Fruit fly (Drosophila melanogaster) whole organism, larva: Measurements from ENCODE around the gene Nelf-E.

Source experiments
- noc ChIP-seq: fragments of 200-800 bp; sonication (Bioruptor generic); optimal IDR thresholded peaks from 3 replicates; lab custom pipeline; 2019; ENCODE audit warnings: missing biosample characterization, mild to moderate bottlenecking, missing genetic modification characterization, moderate library complexity

Gene Nelf-E

DNA sequence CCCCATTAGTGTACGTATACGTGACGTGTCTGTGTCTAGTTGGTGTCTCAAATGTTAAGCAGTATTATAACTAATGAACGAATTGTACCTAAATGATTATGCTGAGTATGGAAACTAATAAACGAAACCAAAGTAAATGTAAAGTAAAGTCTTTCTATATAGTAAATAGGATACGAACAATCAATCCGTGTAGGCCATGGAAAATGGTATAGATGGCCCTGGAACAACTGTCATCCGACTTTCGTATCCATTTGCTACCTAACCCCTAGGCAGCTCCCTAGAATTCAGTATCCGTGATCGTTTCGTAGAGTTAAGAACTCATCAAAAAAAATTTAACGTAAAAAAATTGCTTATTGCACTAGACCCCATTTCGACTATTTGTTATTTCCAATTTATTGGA lies 16.3 kb upstream of the Nelf-E start, which contains the start of gene S-Lap1:
TSS of gene S-Lap1 (plus strand) at position 301 of the 400 bp plus-strand sequence.
- no peak for TF ChIP-seq noc (tag; lab: Kevin White, UChicago)

DNA sequence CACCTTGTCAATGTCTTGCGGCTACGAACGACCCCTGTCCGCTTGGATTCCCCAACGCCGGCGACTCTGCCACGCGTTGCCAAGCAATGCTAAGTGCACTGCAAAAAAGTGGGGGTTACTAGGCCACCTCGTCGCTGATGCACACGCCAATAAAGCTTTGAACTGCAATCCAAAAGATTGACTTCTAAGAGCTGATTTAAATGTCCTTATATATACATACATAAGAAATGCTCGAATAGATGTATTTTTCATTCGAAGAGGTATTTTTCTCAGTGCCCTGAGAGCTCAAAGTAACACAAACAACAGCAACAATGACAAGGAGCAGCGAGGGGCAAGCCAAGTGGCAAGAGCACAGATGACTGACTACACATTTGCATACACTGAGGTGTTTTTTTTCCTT lies 6.8 kb upstream of the Nelf-E start:
- TF ChIP-seq noc (tag; lab: Kevin White, UChicago) = no peak

DNA sequence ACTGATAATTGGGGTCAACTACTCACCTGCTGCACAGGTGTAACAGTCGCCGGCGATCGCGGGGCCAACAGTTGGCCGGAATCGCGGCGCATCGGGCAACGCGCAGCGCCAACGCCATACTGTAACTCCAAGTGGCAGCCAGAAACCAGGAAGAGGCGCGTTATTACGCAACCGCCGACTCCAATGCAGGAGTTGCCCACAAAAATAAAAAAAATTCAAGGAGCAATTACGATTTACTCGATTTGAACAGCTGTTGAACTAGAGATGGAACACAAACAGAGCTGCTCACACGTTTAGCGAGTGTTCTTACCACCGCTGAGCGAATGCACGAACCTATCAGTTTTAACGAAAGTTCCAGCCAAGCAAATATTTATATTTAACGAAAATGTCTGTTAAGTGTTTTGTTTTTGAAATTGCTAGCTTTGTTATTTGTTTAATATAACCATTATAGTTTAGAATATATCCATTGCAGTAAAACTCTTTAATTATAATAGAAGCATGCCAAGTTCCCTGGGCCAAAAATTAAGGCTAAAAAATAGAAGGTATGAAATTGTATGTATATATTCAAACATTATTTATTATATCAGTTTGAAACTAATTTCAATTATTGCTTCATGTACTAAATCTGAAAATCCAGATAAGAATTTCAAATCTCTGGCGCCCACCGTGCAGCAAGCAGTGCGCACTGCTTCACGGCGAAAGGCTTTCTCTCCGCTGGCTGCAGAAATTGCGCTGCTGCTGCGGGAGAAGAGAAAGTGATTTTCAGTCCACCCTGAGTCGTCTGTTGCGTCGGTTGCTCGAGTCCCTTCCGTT lies 3.4 kb upstream of the Nelf-E start, which contains the start of the genes CG5989 and CG6282:
TSS of gene CG5989 (minus strand) at position 270 of the 813 bp plus-strand sequence.
TSS of gene CG6282 (plus strand) at position 778 of the 813 bp plus-strand sequence.
- TF ChIP-seq noc (tag; lab: Kevin White, UChicago) = no peak

DNA sequence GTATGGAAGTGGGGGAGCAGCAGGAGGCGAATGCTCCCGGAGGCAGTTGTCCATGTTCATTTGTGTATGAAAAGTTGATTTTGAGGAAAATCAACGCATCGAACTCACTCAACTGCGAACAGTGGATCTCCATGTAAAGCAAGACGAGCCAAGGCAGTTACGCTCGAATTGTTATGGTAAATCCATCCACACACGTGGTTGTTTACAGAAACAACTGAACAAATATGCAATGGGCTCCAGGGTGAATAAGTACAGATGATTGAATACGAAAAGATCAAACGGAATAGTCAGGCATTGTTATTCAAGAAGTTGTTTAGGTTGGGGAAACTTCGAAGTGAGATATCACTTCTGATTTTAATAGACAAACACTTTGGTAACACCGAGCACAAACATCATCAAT lies 16.6 kb downstream of the Nelf-E start:
- no peak for TF ChIP-seq noc (tag; lab: Kevin White, UChicago)

DNA sequence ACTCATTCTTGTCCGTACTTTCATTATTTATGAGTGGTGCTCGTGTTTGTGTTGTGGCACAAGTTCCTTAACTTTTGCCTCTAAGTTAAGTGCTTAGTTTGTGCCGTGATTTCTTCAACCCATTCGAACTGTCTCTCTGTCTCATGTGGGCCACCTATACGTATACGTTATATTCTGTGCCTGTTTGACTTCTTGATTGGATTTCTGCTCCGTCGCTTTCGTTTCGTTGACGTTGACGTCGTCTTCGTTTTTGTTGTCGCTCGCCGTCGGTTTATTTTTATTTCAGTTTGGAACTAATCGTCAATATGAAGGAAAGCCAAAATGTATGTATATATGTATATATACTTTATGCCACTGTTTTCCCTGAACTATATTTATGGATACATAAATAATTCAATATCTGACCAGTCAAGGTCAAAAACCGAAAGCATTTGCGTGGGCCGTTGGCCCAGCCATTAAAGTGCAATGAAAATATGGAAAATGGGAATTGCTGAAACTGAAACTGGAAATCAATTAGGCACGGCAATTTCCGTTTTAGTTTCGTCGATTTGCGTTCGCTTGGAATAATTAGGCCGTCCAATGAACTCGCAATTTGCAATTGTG lies 18.5 kb downstream of the Nelf-E start:
- no peak for TF ChIP-seq noc (tag; lab: Kevin White, UChicago)

DNA sequence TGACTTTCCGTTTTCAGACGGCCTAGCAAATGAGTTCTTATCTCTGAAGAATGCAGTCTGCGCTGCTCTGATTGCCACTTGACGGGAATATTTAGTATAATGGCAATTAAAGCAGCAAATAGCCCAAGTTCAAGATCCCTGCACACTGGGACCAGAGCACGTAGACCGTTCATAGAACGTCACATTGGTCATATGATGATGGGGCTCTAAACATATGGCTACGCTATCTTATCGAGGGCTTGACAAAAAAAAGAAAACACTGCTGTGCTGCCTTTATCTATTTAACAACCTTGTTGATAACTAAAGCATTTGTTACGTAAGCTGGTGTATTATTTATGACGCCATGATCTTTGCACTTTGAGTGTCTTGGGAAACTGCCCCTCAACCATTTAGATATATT lies 19.9 kb downstream of the Nelf-E start:
- TF ChIP-seq noc (tag; lab: Kevin White, UChicago) = peak; percentile 37

DNA sequence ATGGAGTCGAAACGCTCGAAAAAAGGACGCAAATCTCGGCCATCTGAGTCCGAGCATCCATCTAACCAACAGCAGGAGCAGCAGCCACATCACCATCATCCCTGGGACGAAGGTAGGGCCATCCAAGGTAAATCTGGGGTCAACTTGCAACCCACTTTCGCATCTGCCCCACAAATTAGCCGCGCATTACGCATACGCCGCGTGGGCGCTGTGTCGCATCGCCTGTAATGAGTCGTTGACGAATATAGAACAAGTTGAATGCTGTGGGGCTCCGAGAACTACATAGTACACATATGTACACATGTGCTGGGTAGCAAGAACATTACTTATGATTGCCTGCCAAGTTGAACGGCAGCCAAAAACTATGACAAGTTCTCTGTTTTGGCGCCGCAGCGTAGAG lies 21.2 kb downstream of the Nelf-E start:
- TF ChIP-seq noc (tag; lab: Kevin White, UChicago) = no peak

DNA sequence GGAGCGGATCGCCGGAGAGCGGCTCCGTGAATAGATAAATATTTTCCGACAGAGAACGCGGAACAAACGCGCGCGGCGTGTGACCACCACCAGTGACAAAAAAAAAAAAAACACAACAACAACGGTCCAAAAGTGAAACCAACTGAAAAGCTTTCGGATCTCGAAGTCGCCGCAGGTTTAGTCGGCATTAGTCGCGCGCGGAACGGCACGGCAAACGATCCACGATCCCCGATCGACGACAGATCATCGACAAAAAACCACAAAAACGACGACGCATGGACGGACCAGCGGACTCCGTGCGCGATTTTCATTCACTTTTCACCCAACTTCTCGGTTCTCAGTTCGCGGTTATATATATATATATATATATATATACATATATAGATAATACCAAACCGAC lies 22.2 kb downstream of the Nelf-E start:
- TF ChIP-seq noc (tag; lab: Kevin White, UChicago) = no peak

DNA sequence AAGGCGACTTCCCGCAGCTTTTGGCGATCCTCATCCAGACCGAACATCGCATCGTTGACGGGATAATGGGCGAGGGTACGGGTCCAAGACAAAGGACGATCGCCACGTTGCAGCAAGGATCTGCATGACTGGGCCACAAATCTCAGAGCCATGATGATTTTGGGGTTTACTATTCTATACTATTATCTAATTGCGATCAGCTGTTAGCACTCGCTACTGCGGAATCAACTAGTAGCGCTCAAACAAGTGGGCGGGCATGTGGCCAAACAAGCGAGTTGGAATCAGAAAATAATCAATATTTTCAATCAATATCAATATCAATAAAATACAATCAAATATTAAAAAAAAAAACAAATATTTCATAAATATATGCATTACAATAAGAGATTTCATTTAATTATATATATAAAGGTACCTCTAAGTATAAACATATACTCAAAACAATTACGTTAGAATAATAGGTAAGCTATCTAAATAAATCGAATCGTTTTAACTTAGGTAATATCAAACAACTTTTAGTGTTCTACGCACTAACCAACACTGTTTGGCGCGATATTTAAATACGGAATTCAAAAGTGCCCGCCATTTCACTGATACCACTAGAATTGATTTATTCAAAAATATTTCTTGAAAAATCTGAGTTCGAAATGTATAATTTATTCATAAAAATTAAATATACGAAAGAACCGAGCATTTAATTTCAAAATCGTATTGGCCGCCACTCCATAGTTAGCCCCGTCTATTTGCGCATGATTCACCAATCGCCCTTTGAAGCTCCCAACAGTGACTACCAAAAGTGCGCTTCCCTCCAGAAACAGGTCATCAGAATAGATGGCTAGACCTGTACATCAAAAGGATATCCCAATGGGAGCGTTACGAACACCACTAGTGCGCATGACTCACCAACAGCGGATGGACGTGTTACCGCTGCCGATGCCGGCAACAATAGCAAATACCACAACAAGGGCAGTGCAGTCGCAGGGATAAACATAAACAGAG lies 24.5 kb downstream of the Nelf-E start, which contains the start of the genes CG6638 and CG43078:
TSS of gene CG6638 (minus strand) at position 235 of the 999 bp plus-strand sequence.
TSS of gene CG43078 (plus strand) at position 965 of the 999 bp plus-strand sequence.
- TF ChIP-seq noc (tag; lab: Kevin White, UChicago) = no peak

DNA sequence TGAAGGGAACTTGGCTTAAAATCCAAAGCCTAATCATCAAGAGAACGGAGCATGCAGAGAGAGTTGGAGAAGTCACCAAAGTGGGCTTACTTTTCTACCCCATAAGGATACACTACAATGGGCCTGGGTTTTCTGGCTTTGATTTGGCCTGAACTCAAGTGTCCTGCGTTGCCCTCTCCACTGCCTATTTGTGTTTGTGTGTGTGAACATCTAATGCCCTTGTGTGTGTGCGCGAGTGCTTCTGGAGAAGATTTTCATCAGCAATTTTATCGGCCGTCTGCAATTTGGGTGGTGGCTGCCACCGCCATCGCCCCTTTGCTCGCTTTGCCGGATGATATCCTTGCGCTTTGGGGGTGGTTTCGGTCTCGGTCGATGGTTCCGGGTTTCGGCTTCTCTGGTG lies 40.0 kb downstream of the Nelf-E start:
- no peak for TF ChIP-seq noc (tag; lab: Kevin White, UChicago)

DNA sequence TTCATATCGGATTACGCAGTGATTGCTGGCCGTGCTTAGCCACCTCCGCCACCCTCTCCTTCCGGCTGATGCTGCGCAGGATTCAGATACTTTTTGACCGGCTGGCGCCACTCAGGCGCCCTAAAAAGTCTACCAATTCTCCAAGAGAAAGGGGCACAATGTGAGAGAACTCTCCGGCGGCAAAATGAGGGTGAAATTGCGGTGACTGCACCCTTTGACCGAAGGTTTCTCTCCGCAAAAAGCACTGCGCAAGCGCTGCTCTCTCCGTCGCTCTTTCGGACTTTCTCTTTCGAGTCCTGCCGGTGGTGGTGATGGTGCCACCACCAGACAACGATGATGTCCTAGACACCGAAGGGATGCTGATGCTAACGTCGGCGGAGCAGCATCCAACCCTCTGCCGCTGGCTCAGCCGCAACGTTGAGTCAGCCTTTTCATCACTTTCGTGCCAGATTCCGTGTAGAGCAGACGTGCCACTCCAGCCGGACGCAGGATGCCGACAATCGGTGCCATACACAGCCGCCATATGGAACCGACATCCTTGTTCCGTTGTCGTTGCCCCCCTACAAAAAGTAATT lies 40.8 kb downstream of the Nelf-E start:
- no peak for TF ChIP-seq noc (tag; lab: Kevin White, UChicago)

DNA sequence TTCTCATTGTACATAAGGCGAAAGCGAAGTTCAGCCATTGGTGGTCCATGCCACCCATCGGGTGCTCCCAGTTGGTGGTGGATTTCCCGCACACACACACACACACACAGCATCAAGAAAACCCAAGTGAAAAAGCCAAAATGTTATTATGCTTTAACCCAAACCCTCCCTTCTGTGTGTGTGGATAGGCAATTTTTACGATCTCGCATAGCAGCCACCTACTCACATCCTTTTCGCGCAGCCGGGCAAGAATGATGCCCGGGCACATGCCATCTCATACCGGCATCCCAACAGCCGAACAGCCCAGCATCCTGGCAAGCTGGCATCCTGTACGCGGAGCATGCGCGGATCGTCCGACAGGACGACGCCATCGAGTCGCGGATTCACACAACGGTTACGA lies 43.7 kb downstream of the Nelf-E start:
- no peak for TF ChIP-seq noc (tag; lab: Kevin White, UChicago)

DNA sequence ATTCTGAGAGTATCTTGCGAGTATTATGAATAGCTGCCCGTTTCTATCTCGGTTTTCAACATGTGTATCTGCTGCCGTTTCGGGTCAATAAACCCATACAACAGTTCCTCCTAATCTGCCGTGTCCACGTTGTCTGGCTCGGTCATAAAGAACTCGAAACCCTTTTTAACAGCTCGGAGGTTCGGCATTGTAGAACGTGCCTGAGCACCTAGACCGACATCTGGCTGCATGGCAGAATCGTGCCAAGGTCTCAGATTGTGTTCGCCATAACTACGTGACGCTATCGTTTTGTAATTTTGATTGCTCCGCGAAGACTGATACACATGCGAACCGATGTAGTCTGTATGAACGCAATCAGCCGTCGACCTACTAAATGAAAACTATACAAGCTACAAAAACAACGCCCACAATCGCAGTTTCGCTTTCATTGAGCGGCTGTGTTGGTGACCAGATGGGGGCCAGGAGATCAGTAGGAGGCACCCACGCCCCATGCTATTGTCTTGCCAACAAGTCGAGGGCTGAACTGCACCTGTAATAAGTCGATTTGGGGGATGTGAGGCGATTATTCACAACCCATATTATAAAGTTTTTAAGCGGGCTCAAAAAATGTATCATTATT lies 46.5 kb downstream of the Nelf-E start:
- TF ChIP-seq noc (tag; lab: Kevin White, UChicago) = no peak

DNA sequence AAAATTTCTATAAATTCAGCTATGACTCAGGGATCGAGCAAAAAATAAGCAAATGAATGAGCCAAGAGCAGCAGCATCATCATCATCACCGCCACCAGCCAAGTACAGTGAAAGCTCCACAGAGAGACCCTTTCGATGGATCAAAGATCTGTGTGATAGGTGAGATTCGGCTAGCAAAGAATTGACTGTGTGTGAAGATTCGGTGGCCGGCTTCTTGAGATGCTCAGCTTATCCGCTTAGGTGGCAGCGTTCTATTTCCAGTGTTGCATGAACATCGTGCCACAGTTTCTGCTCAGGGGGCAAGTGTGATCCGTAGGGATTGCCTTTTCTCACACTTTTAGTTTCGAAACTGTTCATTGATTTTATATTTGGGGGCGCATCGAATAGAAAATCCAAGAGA lies 47.6 kb downstream of the Nelf-E start:
- peak; percentile 22 for TF ChIP-seq noc (tag; lab: Kevin White, UChicago)

DNA sequence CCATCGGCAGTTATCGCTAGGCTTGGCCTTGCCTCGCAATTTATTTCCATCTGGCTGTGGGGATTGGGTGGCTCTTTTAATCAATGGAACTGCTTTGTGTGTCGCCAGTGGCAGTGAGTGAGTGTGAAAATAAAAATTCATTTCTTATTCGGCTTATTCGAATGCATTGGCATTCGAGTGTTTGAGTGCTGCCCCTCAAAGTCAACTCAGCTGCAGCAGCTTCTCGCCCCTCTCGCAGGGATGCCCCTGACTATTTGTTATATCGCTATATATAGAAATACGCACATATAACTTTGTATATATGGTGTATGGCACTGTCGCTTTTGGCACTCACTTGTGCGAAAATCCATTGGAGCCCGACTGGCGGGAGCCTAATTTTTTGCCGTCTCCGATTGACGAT lies 49.8 kb downstream of the Nelf-E start:
- no peak for TF ChIP-seq noc (tag; lab: Kevin White, UChicago)
